Fruit fly (Drosophila melanogaster) whole organism, pupa: Measurements from ENCODE around the gene Gr2a.
A peak's percentile ranks its signal among the peaks of the same experiment; 100 is the strongest.

Experiments used
- CG10348 ChIP-seq: fragments of 200-800 bp; sonication (Bioruptor generic); IDR thresholded peaks from 2 replicates; pipeline ENCODE4 v1.3.6; 2022; ENCODE audit warnings: missing biosample characterization, missing genetic modification characterization
- CG12605 ChIP-seq: fragments of 200-800 bp; sonication (Bioruptor generic); IDR thresholded peaks from 2 replicates; pipeline ENCODE4 v1.3.6; 2022; ENCODE audit warnings: missing biosample characterization, missing genetic modification characterization
- CG13204 ChIP-seq: fragments of 200-800 bp; sonication (Bioruptor generic); optimal IDR thresholded peaks from 2 replicates; lab custom pipeline; 2018; ENCODE audit warnings: missing biosample characterization, mild to moderate bottlenecking, missing genetic modification characterization, moderate library complexity
- CG14655 ChIP-seq: fragments of 200-800 bp; sonication (Bioruptor generic); optimal IDR thresholded peaks from 3 replicates; lab custom pipeline; 2017; ENCODE audit warnings: mild to moderate bottlenecking, missing biosample characterization, missing genetic modification reagents, missing genetic modification characterization
- CG15710 ChIP-seq: fragments of 200-800 bp; sonication (Bioruptor generic); optimal IDR thresholded peaks from 2 replicates; lab custom pipeline; 2018; ENCODE audit warnings: missing biosample characterization, mild to moderate bottlenecking, missing genetic modification characterization, moderate library complexity
- CG17806 ChIP-seq: fragments of 200-800 bp; sonication (Bioruptor generic); optimal IDR thresholded peaks from 2 replicates; lab custom pipeline; 2018; ENCODE audit warnings: missing biosample characterization, mild to moderate bottlenecking, missing genetic modification characterization, moderate library complexity
- CG32121 ChIP-seq: fragments of 200-800 bp; sonication (Bioruptor generic); IDR thresholded peaks from 2 replicates; pipeline ENCODE4 v1.3.6; 2022; ENCODE audit warnings: missing biosample characterization, missing genetic modification characterization
- CG34367 ChIP-seq: fragments of 200-800 bp; sonication (Bioruptor generic); optimal IDR thresholded peaks from 2 replicates; lab custom pipeline; 2018; ENCODE audit warnings: missing biosample characterization, mild to moderate bottlenecking, missing genetic modification characterization
- CG4496 ChIP-seq: fragments of 200-800 bp; sonication (Bioruptor generic); IDR thresholded peaks from 3 replicates; pipeline ENCODE4 v1.3.6; 2022; ENCODE audit warnings: missing biosample characterization, missing genetic modification characterization
- CG8159 ChIP-seq: fragments of 200-800 bp; sonication (Bioruptor generic); optimal IDR thresholded peaks from 3 replicates; lab custom pipeline; 2018; ENCODE audit warnings: missing biosample characterization, mild to moderate bottlenecking, missing genetic modification characterization, moderate library complexity
- CG8301 ChIP-seq: fragments of 200-800 bp; sonication (Bioruptor generic); optimal IDR thresholded peaks from 2 replicates; lab custom pipeline; 2018; ENCODE audit warnings: missing biosample characterization, mild to moderate bottlenecking, missing genetic modification characterization
- CG9948 ChIP-seq: fragments of 200-800 bp; sonication (Bioruptor generic); optimal IDR thresholded peaks from 2 replicates; lab custom pipeline; 2018; ENCODE audit warnings: missing biosample characterization, mild to moderate bottlenecking, missing genetic modification characterization, moderate library complexity
- D1 ChIP-seq: fragments of 200-800 bp; sonication (Bioruptor generic); optimal IDR thresholded peaks from 2 replicates; lab custom pipeline; 2018; ENCODE audit warnings: missing biosample characterization, mild to moderate bottlenecking, missing genetic modification characterization, moderate library complexity
- EcR ChIP-seq: fragments of 200-800 bp; sonication (Bioruptor generic); optimal IDR thresholded peaks from 3 replicates; lab custom pipeline; 2019; ENCODE audit warnings: missing biosample characterization, missing genetic modification characterization, mild to moderate bottlenecking, moderate library complexity, missing genetic modification reagents
- Ets98B ChIP-seq: fragments of 200-800 bp; sonication (Bioruptor generic); IDR thresholded peaks from 2 replicates; pipeline ENCODE4 v1.3.6; 2022; ENCODE audit warnings: missing biosample characterization, missing genetic modification characterization
- Pif1A ChIP-seq: fragments of 200-800 bp; sonication (Bioruptor generic); optimal IDR thresholded peaks from 3 replicates; lab custom pipeline; 2016; ENCODE audit warnings: missing biosample characterization, missing genetic modification characterization
- Pif1B ChIP-seq: fragments of 200-800 bp; sonication (Bioruptor generic); optimal IDR thresholded peaks from 3 replicates; lab custom pipeline; 2016; ENCODE audit warnings: missing biosample characterization, missing genetic modification characterization
- Snoo ChIP-seq: fragments of 200-800 bp; sonication (Bioruptor generic); optimal IDR thresholded peaks from 3 replicates; lab custom pipeline; 2017; ENCODE audit warnings: missing biosample characterization, mild to moderate bottlenecking, missing genetic modification characterization, inconsistent platforms
- fd96Ca ChIP-seq: fragments of 200-800 bp; sonication (Bioruptor generic); IDR thresholded peaks from 3 replicates; pipeline ENCODE4 v1.3.6; 2022; ENCODE audit warnings: missing biosample characterization, missing genetic modification characterization
- gl ChIP-seq: fragments of 200-800 bp; sonication (Bioruptor generic); optimal IDR thresholded peaks from 2 replicates; lab custom pipeline; 2018; ENCODE audit warnings: missing biosample characterization, mild to moderate bottlenecking, missing genetic modification characterization
- rn ChIP-seq: fragments of 200-800 bp; sonication (Bioruptor generic); IDR thresholded peaks from 2 replicates; pipeline ENCODE4 v1.3.6; 2022; ENCODE audit warnings: missing biosample characterization, missing genetic modification characterization

Gr2a gene

DNA sequence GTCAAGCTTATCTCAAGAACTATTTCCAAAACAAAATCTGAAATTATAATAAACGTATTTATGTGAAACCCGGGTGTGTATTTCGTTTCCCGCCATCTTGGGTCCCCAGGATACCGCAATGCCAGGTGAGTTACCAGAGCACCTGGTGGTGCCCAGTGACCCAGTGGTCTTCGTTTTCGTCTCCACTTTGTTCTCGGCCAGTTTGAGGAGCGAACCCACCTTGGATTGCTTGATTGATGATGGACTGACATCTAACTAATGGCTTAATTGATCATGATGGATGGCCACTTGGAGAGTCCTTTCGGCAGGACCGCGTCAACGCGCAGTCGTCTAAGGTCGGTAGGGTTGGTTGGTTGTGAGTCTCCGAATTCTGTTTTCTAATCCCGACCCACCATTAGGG is at the start of gene Gr2a:
Gene Gr2a (plus strand): TSS at position 301 of the 400 bp plus-strand sequence.
- TF ChIP-seq CG12605 (GFP tag; lab: Robert Waterston, UW): no peak
- TF ChIP-seq CG15710 (tag; lab: Kevin White, UChicago): no peak
- TF ChIP-seq Pif1B (GFP tag; lab: Kevin White, UChicago): no peak
- TF ChIP-seq, all 21 proteins: peak for 0

DNA sequence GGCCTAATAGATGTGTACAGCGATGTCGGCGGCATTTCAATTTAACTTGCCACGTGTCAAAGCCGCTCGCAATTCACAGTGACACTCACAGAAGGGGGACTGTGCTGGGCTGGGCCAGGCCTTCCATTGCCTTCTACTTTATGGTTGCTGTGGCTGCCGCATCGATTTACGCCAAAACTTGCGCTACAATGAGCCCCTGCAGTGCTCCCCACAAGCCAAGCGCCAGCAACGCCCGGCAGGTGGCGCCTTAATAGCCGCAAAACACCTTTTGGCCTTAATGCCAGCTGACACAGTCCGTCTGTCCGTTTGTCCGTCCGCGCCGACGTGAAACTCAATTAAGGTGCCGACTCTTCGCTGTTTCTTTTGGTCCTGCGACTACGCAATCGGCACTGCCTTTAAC is 47.2 kb upstream of the Gr2a start:
- TF ChIP-seq CG17806: no peak
- TF ChIP-seq rn (GFP tag; lab: Robert Waterston, UW): no peak
- TF ChIP-seq Ets98B (GFP tag; lab: Robert Waterston, UW): no peak
- no peak for TF ChIP-seq CG12605 (GFP tag; lab: Robert Waterston, UW)
- no peak for TF ChIP-seq CG34367
- TF ChIP-seq CG4496 (GFP tag; lab: Robert Waterston, UW): no peak
- TF ChIP-seq CG15710 (tag; lab: Kevin White, UChicago): no peak
- no peak for TF ChIP-seq CG8301 (tag; lab: Kevin White, UChicago)
- TF ChIP-seq gl: no peak
- TF ChIP-seq CG8159 (tag; lab: Kevin White, UChicago): no peak
- no peak for TF ChIP-seq CG14655 (GFP tag; lab: Kevin White, UChicago)
- TF ChIP-seq EcR (GFP tag; lab: Kevin White, UChicago): no peak
- no peak for TF ChIP-seq D1 (tag; lab: Kevin White, UChicago)
- TF ChIP-seq CG32121 (GFP tag; lab: Robert Waterston, UW): no peak
- TF ChIP-seq CG9948 (tag; lab: Kevin White, UChicago): no peak
- no peak for TF ChIP-seq Pif1A
- no peak for TF ChIP-seq CG10348 (GFP tag; lab: Robert Waterston, UW)

DNA sequence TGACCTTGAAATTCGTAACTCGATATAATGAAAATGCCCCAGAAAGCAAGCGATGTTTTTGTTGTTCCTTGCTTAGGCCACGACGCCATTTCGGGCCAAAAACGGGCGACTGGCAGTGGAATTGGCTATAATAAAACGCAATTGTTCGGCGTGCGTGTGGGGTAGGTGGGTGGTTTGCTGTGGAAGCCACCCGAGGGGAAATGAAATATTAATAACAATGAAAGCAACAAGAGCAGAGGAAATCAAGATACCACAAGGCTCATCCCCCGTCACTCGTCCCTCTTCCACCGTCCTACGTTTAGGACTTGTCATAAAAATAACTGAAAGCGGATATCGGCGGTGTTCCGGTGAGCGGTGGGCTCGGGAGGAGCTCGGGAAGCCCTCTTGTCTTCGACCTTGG is 46.5 kb upstream of the Gr2a start:
- no peak for TF ChIP-seq CG15710 (tag; lab: Kevin White, UChicago)
- no peak for TF ChIP-seq CG32121 (GFP tag; lab: Robert Waterston, UW)
- TF ChIP-seq fd96Ca (GFP tag; lab: Robert Waterston, UW): no peak
- TF ChIP-seq Pif1A: no peak
- no peak for TF ChIP-seq CG17806
- TF ChIP-seq CG14655 (GFP tag; lab: Kevin White, UChicago): no peak
- TF ChIP-seq EcR (GFP tag; lab: Kevin White, UChicago): no peak
- no peak for TF ChIP-seq CG12605 (GFP tag; lab: Robert Waterston, UW)
- no peak for TF ChIP-seq CG13204
- TF ChIP-seq Snoo (tag; lab: Kevin White, UChicago): no peak
- no peak for TF ChIP-seq CG8159 (tag; lab: Kevin White, UChicago)
- TF ChIP-seq Pif1B (GFP tag; lab: Kevin White, UChicago): no peak
- TF ChIP-seq CG4496 (GFP tag; lab: Robert Waterston, UW): no peak
- TF ChIP-seq D1 (tag; lab: Kevin White, UChicago): no peak
- no peak for TF ChIP-seq CG9948 (tag; lab: Kevin White, UChicago)
- no peak for TF ChIP-seq rn (GFP tag; lab: Robert Waterston, UW)
- no peak for TF ChIP-seq CG8301 (tag; lab: Kevin White, UChicago)
- TF ChIP-seq Ets98B (GFP tag; lab: Robert Waterston, UW): no peak
- no peak for TF ChIP-seq CG34367

DNA sequence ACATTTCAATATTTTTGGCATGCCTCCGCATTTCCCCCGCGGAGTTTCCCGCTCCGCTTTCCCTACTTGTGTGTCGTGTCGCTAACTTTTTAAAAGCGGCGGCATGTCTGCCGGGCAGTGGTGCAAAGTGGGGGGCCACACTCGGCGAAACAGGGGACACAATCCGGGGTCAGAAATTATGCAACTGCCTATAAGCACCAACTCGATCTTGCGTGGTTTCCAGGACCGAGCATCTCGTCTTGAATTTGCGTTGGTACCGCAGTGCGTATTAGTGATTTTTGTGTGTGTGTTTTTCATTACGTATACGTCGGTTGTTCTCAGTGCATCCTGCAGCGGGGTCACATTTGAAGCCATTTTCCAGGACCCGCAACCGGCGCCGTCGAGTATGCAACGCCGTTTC is 44.5 kb upstream of the Gr2a start:
- TF ChIP-seq CG10348 (GFP tag; lab: Robert Waterston, UW): no peak
- no peak for TF ChIP-seq CG8301 (tag; lab: Kevin White, UChicago)
- TF ChIP-seq CG14655 (GFP tag; lab: Kevin White, UChicago): no peak
- no peak for TF ChIP-seq CG8159 (tag; lab: Kevin White, UChicago)

DNA sequence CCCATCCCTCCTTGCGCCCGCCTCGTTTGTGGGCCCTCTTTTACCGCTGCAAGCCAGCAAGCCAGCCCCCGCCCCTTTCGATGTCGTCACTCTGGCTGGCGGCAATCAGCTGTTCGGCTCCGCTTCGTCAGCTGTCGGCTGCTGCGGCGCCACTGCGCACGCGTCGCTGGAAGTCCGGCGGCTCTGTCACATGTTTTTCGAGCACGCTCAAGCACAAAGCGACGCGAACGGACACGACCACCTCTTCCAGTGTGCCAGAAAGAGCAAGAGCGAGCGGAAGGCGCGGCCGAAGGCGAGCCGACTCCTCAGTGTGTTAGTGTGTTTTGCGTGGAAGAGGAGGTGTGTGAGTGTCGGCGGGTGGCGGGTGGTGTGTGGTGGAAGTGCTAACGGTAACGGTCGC is 43.3 kb upstream of the Gr2a start, which contains the start of gene futsch:
Gene futsch (plus strand): TSS at position 106 of the 400 bp plus-strand sequence.
- no peak for TF ChIP-seq CG9948 (tag; lab: Kevin White, UChicago)
- peak; percentile 69 for TF ChIP-seq CG13204
- no peak for TF ChIP-seq CG17806
- no peak for TF ChIP-seq CG15710 (tag; lab: Kevin White, UChicago)
- no peak for TF ChIP-seq EcR (GFP tag; lab: Kevin White, UChicago)
- TF ChIP-seq CG8301 (tag; lab: Kevin White, UChicago): no peak

DNA sequence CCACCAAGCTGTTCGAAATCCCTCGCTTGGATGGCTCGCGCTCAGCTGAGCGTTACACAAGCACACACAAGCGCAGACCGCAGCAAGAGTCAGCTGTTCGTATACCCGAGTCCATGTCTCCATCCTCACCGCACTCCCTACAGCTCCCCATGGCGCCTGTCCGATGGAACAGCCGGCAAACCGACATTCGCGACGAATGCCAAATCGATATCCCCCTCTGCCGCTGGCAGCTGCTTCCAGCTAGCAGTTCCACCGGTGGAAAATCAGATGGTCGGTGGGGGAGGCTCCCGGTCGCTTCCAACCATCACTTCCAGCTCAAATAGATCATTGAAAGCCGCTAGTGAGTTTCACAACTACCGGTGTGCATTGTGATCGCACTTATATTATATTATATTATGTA is 41.9 kb upstream of the Gr2a start:
- TF ChIP-seq Snoo (tag; lab: Kevin White, UChicago) (no peak), D1 (tag; lab: Kevin White, UChicago) (no peak), rn (GFP tag; lab: Robert Waterston, UW) (no peak), CG13204 (peak; percentile 35)
- TF ChIP-seq, all 21 proteins: peak for 1

DNA sequence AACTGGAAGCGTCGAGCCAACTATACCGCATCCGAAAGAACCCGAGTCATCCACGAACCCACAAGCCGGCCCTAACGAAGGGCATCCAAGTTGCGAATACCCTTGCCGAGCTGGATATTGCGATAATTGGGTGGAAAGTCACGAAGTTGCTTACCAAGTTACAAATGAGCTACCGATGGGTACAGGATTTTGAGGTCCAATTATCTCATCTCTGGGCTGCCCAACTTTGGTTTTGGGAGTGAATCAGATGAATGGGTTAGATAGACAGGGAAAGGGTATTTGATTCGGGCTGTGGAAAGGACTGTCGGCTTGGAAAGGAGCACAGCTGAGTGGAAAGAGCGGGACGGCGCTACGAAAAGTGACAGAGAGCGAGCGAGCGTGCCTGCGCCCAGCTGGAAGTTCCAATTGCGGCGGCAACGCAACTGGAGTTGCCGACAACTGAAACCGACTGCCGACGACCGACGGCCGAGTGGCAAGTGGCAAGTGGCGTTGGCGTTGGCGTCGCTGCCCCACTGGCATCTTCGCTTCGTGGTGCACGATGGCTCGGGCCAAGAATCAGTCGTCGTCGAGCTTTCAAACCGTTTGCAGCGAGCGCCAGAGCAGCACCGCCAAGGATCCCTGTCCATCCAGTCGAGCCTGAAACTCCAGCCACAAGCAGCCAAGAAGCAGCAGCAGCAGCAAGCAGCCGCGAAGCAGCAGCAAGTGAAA is 40.9 kb upstream of the Gr2a start:
- TF ChIP-seq CG32121 (GFP tag; lab: Robert Waterston, UW) (no peak), CG34367 (peak; percentile 21), rn (GFP tag; lab: Robert Waterston, UW) (no peak), CG8159 (tag; lab: Kevin White, UChicago) (peak; percentile 30), CG12605 (GFP tag; lab: Robert Waterston, UW) (no peak), fd96Ca (GFP tag; lab: Robert Waterston, UW) (0 out of 3 replicates have a peak, but pooled peaks have one; percentile 23), CG14655 (GFP tag; lab: Kevin White, UChicago) (peak; percentile 35), CG13204 (peak; percentile 71), CG15710 (tag; lab: Kevin White, UChicago) (peak; percentile 16), CG4496 (GFP tag; lab: Robert Waterston, UW) (0 out of 3 replicates have a peak, but pooled peaks have one; percentile 26), Pif1A (no peak), D1 (tag; lab: Kevin White, UChicago) (no peak), Pif1B (GFP tag; lab: Kevin White, UChicago) (no peak), CG10348 (GFP tag; lab: Robert Waterston, UW) (no peak), CG9948 (tag; lab: Kevin White, UChicago) (peak; percentile 42), Ets98B (GFP tag; lab: Robert Waterston, UW) (no peak), CG8301 (tag; lab: Kevin White, UChicago) (peak; percentile 30), EcR (GFP tag; lab: Kevin White, UChicago) (no peak), gl (no peak), Snoo (tag; lab: Kevin White, UChicago) (no peak), CG17806 (peak; percentile 27)
- TF ChIP-seq, all 21 proteins: peak for 10
